Fruit fly (Drosophila melanogaster) whole organism, embryonic: ENCODE measurements around the gene RpS29.

ENCODE experiments used
- ATbp ChIP-seq: fragments of 200-800 bp; sonication (Bioruptor generic); optimal IDR thresholded peaks from 2 replicates; lab custom pipeline; 2017; ENCODE audit warnings: missing biosample characterization, mild to moderate bottlenecking, missing genetic modification characterization, missing genetic modification reagents
- Bgb ChIP-seq: fragments of 200-800 bp; sonication (Bioruptor generic); IDR thresholded peaks from 2 replicates; pipeline ENCODE4 v1.3.6; 2022; ENCODE audit warnings: missing biosample characterization, missing genetic modification characterization; ENCODE audit not compliant: partially characterized antibody
- CG10431 ChIP-seq: fragments of 200-800 bp; sonication (Bioruptor generic); optimal IDR thresholded peaks from 3 replicates; lab custom pipeline; 2018; ENCODE audit warnings: missing biosample characterization, mild to moderate bottlenecking, missing genetic modification characterization
- CG11560 ChIP-seq: fragments of 200-800 bp; sonication (Bioruptor generic); IDR thresholded peaks from 3 replicates; pipeline ENCODE4 v1.3.6; 2022; ENCODE audit warnings: missing biosample characterization, missing genetic modification characterization
- CG12155 ChIP-seq: fragments of 200-800 bp; sonication (Bioruptor generic); optimal IDR thresholded peaks from 3 replicates; lab custom pipeline; 2016; ENCODE audit warnings: missing biosample characterization, missing genetic modification characterization
- CG12236 ChIP-seq: fragments of 200-800 bp; sonication (Bioruptor generic); optimal IDR thresholded peaks from 2 replicates; lab custom pipeline; 2016; ENCODE audit warnings: missing biosample characterization, missing genetic modification characterization
- CG13287 ChIP-seq: fragments of 200-800 bp; sonication (Bioruptor generic); IDR thresholded peaks from 2 replicates; pipeline ENCODE4 v1.3.6; 2022; ENCODE audit warnings: missing biosample characterization, missing genetic modification characterization; ENCODE audit not compliant: partially characterized antibody
- CG13296 ChIP-seq: fragments of 200-800 bp; sonication (Bioruptor generic); optimal IDR thresholded peaks from 3 replicates; lab custom pipeline; 2018; ENCODE audit warnings: missing biosample characterization, mild to moderate bottlenecking, missing genetic modification characterization
- CG13424 ChIP-seq: fragments of 200-800 bp; sonication (Bioruptor generic); optimal IDR thresholded peaks from 2 replicates; lab custom pipeline; 2019; ENCODE audit warnings: missing biosample characterization, mild to moderate bottlenecking, missing genetic modification characterization, moderate library complexity
- CG14014 ChIP-seq: fragments of 200-800 bp; sonication (Bioruptor generic); IDR thresholded peaks from 2 replicates; pipeline ENCODE4 v1.3.6; 2022; ENCODE audit warnings: missing biosample characterization, missing genetic modification characterization
- CG16815 ChIP-seq: fragments of 200-800 bp; sonication (Bioruptor generic); optimal IDR thresholded peaks from 3 replicates; lab custom pipeline; 2017; ENCODE audit warnings: missing biosample characterization, mild to moderate bottlenecking, missing genetic modification characterization
- CG17328 ChIP-seq: fragments of 200-800 bp; sonication (Bioruptor generic); IDR thresholded peaks from 2 replicates; pipeline ENCODE4 v1.3.6; 2022; ENCODE audit warnings: missing biosample characterization, missing genetic modification characterization
- CG2712 ChIP-seq: fragments of 200-800 bp; optimal IDR thresholded peaks from 3 replicates; lab custom pipeline; 2019; ENCODE audit warnings: missing biosample characterization, mild to moderate bottlenecking, missing genetic modification characterization, moderate library complexity
- CG4707 ChIP-seq: fragments of 200-800 bp; sonication (Bioruptor generic); optimal IDR thresholded peaks from 2 replicates; lab custom pipeline; 2018; ENCODE audit warnings: missing biosample characterization, mild to moderate bottlenecking, missing genetic modification characterization, moderate library complexity
- CG4854 ChIP-seq: fragments of 200-800 bp; sonication (Bioruptor generic); optimal IDR thresholded peaks from 2 replicates; lab custom pipeline; 2016; ENCODE audit warnings: missing biosample characterization, missing genetic modification characterization, inconsistent platforms
- CG5245 ChIP-seq: fragments of 200-800 bp; sonication (Bioruptor generic); optimal IDR thresholded peaks from 3 replicates; lab custom pipeline; 2016; ENCODE audit warnings: missing biosample characterization, missing genetic modification characterization
- CG5953 ChIP-seq: fragments of 200-800 bp; sonication (Bioruptor generic); IDR thresholded peaks from 2 replicates; pipeline ENCODE4 v1.3.6; 2022; ENCODE audit warnings: missing biosample characterization, missing genetic modification characterization
- CG7556 ChIP-seq: fragments of 200-800 bp; sonication (Bioruptor generic); optimal IDR thresholded peaks from 2 replicates; lab custom pipeline; 2017; ENCODE audit warnings: missing biosample characterization, mild to moderate bottlenecking, missing genetic modification characterization
- CG8478 ChIP-seq: fragments of >200 bp; optimal IDR thresholded peaks from 2 replicates; lab custom pipeline; 2018
- CHES-1-like ChIP-seq: fragments of 200-800 bp; sonication (Bioruptor generic); optimal IDR thresholded peaks from 2 replicates; lab custom pipeline; 2016; ENCODE audit warnings: missing biosample characterization, missing genetic modification characterization
- D ChIP-seq, 2 experiments: fragments of 200-800 bp in 1 of 2; fragments of >200 bp in 1 of 2; sonication (Bioruptor generic) in 1 of 2; optimal IDR thresholded peaks; 2 replicates in 1 of 2; 3 replicates in 1 of 2; lab custom pipeline; 2017; ENCODE audit warnings: mild to moderate bottlenecking in 1 of 2, missing biosample characterization in 1 of 2, missing genetic modification characterization in 1 of 2, missing genetic modification reagents in 1 of 2
- Dll ChIP-seq: fragments of 200-800 bp; sonication (Bioruptor generic); IDR thresholded peaks from 4 replicates; pipeline ENCODE4 v1.3.6; 2022; ENCODE audit warnings: missing biosample characterization, missing genetic modification characterization; ENCODE audit not compliant: partially characterized antibody
- Gsc ChIP-seq: fragments of 200-800 bp; sonication (Bioruptor generic); IDR thresholded peaks from 2 replicates; pipeline ENCODE4 v1.3.6; 2022; ENCODE audit warnings: missing biosample characterization, missing genetic modification characterization
- HLHmδ ChIP-seq: fragments of 200-800 bp; sonication (Bioruptor generic); optimal IDR thresholded peaks from 2 replicates; lab custom pipeline; 2018; ENCODE audit warnings: missing biosample characterization, mild to moderate bottlenecking, missing genetic modification characterization, moderate library complexity
- Lhr ChIP-seq: fragments of 200-800 bp; sonication (Bioruptor generic); optimal IDR thresholded peaks from 3 replicates; lab custom pipeline; 2017; ENCODE audit warnings: mild to moderate bottlenecking, missing biosample characterization, missing genetic modification reagents, missing genetic modification characterization
- MESR4 ChIP-seq: fragments of 200-800 bp; sonication (Bioruptor generic); optimal IDR thresholded peaks from 2 replicates; lab custom pipeline; 2018; ENCODE audit warnings: missing biosample characterization, mild to moderate bottlenecking, missing genetic modification characterization, moderate library complexity
- Nf-YA ChIP-seq: fragments of 200-800 bp; sonication (Bioruptor generic); IDR thresholded peaks from 2 replicates; pipeline ENCODE4 v1.3.6; 2022; ENCODE audit warnings: missing biosample characterization, missing genetic modification characterization
- Nf-YB ChIP-seq: fragments of 200-800 bp; sonication (Bioruptor generic); optimal IDR thresholded peaks from 3 replicates; lab custom pipeline; 2019; ENCODE audit warnings: missing biosample characterization, mild to moderate bottlenecking, missing genetic modification characterization, moderate library complexity
- Optix ChIP-seq: fragments of 200-800 bp; sonication (Bioruptor generic); IDR thresholded peaks from 3 replicates; pipeline ENCODE4 v1.3.6; 2022; ENCODE audit warnings: missing biosample characterization, missing genetic modification characterization
- PHDP ChIP-seq: fragments of 200-800 bp; sonication (Bioruptor generic); optimal IDR thresholded peaks from 3 replicates; lab custom pipeline; 2018; ENCODE audit warnings: missing biosample characterization, mild to moderate bottlenecking, missing genetic modification characterization, moderate library complexity
- Rx ChIP-seq: fragments of 200-800 bp; sonication (Bioruptor generic); IDR thresholded peaks from 2 replicates; pipeline ENCODE4 v1.3.6; 2022; ENCODE audit warnings: missing biosample characterization, missing genetic modification characterization
- Vsx1 ChIP-seq: fragments of 200-800 bp; sonication (Bioruptor generic); optimal IDR thresholded peaks from 2 replicates; lab custom pipeline; 2017; ENCODE audit warnings: missing biosample characterization, mild to moderate bottlenecking, missing genetic modification characterization, missing genetic modification reagents
- caup ChIP-seq: fragments of 200-800 bp; sonication (Bioruptor generic); optimal IDR thresholded peaks from 3 replicates; lab custom pipeline; 2017; ENCODE audit warnings: missing biosample characterization, mild to moderate bottlenecking, missing genetic modification characterization, moderate library complexity; ENCODE audit not compliant: severe bottlenecking
- dmrt99B ChIP-seq: fragments of 200-800 bp; sonication (Bioruptor generic); optimal IDR thresholded peaks from 2 replicates; lab custom pipeline; 2018; ENCODE audit warnings: missing biosample characterization, mild to moderate bottlenecking, missing genetic modification characterization, moderate library complexity
- gfzf ChIP-seq: fragments of 200-800 bp; sonication (Bioruptor generic); optimal IDR thresholded peaks from 2 replicates; lab custom pipeline; 2016; ENCODE audit warnings: missing biosample characterization, mild to moderate bottlenecking, missing genetic modification characterization, moderate library complexity
- grau ChIP-seq: fragments of 200-800 bp; optimal IDR thresholded peaks from 3 replicates; lab custom pipeline; 2019; ENCODE audit warnings: missing biosample characterization, mild to moderate bottlenecking, missing genetic modification characterization, moderate library complexity
- h ChIP-seq: fragments of >200 bp; optimal IDR thresholded peaks from 2 replicates; lab custom pipeline; 2017
- jigr1 ChIP-seq: fragments of 200-800 bp; sonication (Bioruptor generic); IDR thresholded peaks from 3 replicates; pipeline ENCODE4 v1.3.6; 2022; ENCODE audit warnings: missing biosample characterization, missing genetic modification characterization
- lov ChIP-seq, 2 experiments: fragments of 200-800 bp in 1 of 2; fragments of >200 bp in 1 of 2; sonication (Bioruptor generic) in 1 of 2; IDR thresholded peaks in 1 of 2; optimal IDR thresholded peaks in 1 of 2; 2 replicates in 1 of 2; 3 replicates in 1 of 2; pipeline versions ENCODE4 v1.3.6 to Lab custom; 2017 to 2022; ENCODE audit warnings: missing biosample characterization in 1 of 2, missing genetic modification characterization in 1 of 2
- nom ChIP-seq: fragments of 200-800 bp; sonication (Bioruptor generic); optimal IDR thresholded peaks from 2 replicates; lab custom pipeline; 2017; ENCODE audit warnings: missing biosample characterization, missing genetic modification characterization, mild to moderate bottlenecking, moderate library complexity, missing genetic modification reagents
- oc ChIP-seq: fragments of 200-800 bp; sonication (Bioruptor generic); optimal IDR thresholded peaks from 2 replicates; lab custom pipeline; 2018; ENCODE audit warnings: missing biosample characterization, mild to moderate bottlenecking, missing genetic modification characterization, moderate library complexity
- pfk ChIP-seq: fragments of 200-800 bp; sonication (Bioruptor generic); optimal IDR thresholded peaks from 2 replicates; lab custom pipeline; 2018; ENCODE audit warnings: missing biosample characterization, mild to moderate bottlenecking, missing genetic modification characterization, moderate library complexity
- prd ChIP-seq, 3 experiments: fragments of >200 bp in 2 of 3; fragments of 200-800 bp in 1 of 3; sonication (Bioruptor generic) in 1 of 3; optimal IDR thresholded peaks in 2 of 3; IDR thresholded peaks in 1 of 3; 2 replicates in 2 of 3; 3 replicates in 1 of 3; pipeline versions ENCODE4 v1.3.6 to Lab custom; 2017 to 2022; ENCODE audit warnings: missing biosample characterization in 1 of 3, missing genetic modification characterization in 1 of 3
- schlank ChIP-seq: fragments of 200-800 bp; sonication (Bioruptor generic); optimal IDR thresholded peaks from 2 replicates; lab custom pipeline; 2018; ENCODE audit warnings: missing biosample characterization, mild to moderate bottlenecking, missing genetic modification characterization
- scrt ChIP-seq: fragments of 200-800 bp; sonication (Bioruptor generic); optimal IDR thresholded peaks from 2 replicates; lab custom pipeline; 2018; ENCODE audit warnings: missing biosample characterization, mild to moderate bottlenecking, missing genetic modification characterization, moderate library complexity
- sens ChIP-seq: fragments of 200-800 bp; sonication (Bioruptor generic); peaks from one replicate; lab custom pipeline; 2016; ENCODE audit warnings: missing biosample characterization, missing genetic modification characterization
- sna ChIP-seq: fragments of 200-800 bp; sonication (Bioruptor generic); IDR thresholded peaks from 2 replicates; pipeline ENCODE4 v1.3.6; 2022; ENCODE audit warnings: missing biosample characterization, missing genetic modification characterization; ENCODE audit not compliant: partially characterized antibody
- trem ChIP-seq: fragments of 200-800 bp; optimal IDR thresholded peaks from 3 replicates; lab custom pipeline; 2019; ENCODE audit warnings: missing biosample characterization, mild to moderate bottlenecking, missing genetic modification characterization, moderate library complexity

RpS29 gene

dm6 chr3R:9783240-9783917 is 5.5 kb downstream of the RpS29 start (continued):
- TF ChIP-seq trem (tag; lab: Kevin White, UChicago) (no peak), Rx (GFP tag; lab: Robert Waterston, UW) (no peak), grau (tag; lab: Kevin White, UChicago) (peak; percentile 15), Dll (GFP tag; lab: Robert Waterston, UW) (no peak), CG8478 (no peak), PHDP (tag; lab: Kevin White, UChicago) (peak; percentile 26), CG16815 (no peak), dmrt99B (peak; percentile 34), sens (GFP tag; lab: Kevin White, UChicago) (peak; percentile 25), CG13287 (no peak), ATbp (GFP tag; lab: Kevin White, UChicago) (peak; percentile 29), oc (tag; lab: Kevin White, UChicago) (no peak), gfzf (GFP tag; lab: Kevin White, UChicago) (no peak), h (lab: Kevin White, UChicago) (no peak), CG11560 (tag; lab: Robert Waterston, UW) (no peak), Nf-YA (no peak), jigr1 (GFP tag; lab: Robert Waterston, UW) (no peak), CG4707 (GFP tag; lab: Kevin White, UChicago) (no peak), CG12236 (GFP tag; lab: Kevin White, UChicago) (no peak), MESR4 (GFP tag; lab: Kevin White, UChicago) (no peak), CG13424 (no peak), CG5953 (GFP tag; lab: Robert Waterston, UW) (no peak), CG4854 (GFP tag; lab: Kevin White, UChicago) (no peak), schlank (no peak), pfk (GFP tag; lab: Kevin White, UChicago) (no peak), prd (optimal IDR thresholded peaks at IDR 0.05; lab: Kevin White, UChicago) (no peak), prd (GFP tag; IDR thresholded peaks at IDR 0.05; lab: Robert Waterston, UW) (0 out of 3 replicates have a peak, but pooled peaks have one; percentile 17), CG17328 (no peak), Nf-YB (GFP tag; lab: Kevin White, UChicago) (no peak), Vsx1 (no peak), nom (GFP tag; lab: Kevin White, UChicago) (no peak), Lhr (GFP tag; lab: Kevin White, UChicago) (no peak), CG5245 (GFP tag; lab: Kevin White, UChicago) (no peak), CG7556 (peak; percentile 45), Gsc (GFP tag; lab: Robert Waterston, UW) (no peak), caup (GFP tag; lab: Kevin White, UChicago) (no peak), Bgb (GFP tag; lab: Robert Waterston, UW) (peak; percentile 21; the same call in 1 of the 2 replicates), CG10431 (GFP tag; lab: Kevin White, UChicago) (no peak), D (optimal IDR thresholded peaks at IDR 0.05; lab: Kevin White, UChicago) (no peak), D (GFP tag; optimal IDR thresholded peaks at IDR 0.05; lab: Kevin White, UChicago) (no peak), sna (GFP tag; lab: Robert Waterston, UW) (no peak), CHES-1-like (GFP tag; lab: Kevin White, UChicago) (no peak), Optix (GFP tag; lab: Robert Waterston, UW) (no peak), CG2712 (peak; percentile 35), CG12155 (GFP tag; lab: Kevin White, UChicago) (no peak), CG14014 (GFP tag; lab: Robert Waterston, UW) (no peak), CG13296 (no peak), lov (optimal IDR thresholded peaks at IDR 0.05; lab: Kevin White, UChicago) (no peak), lov (GFP tag; IDR thresholded peaks at IDR 0.05; lab: Robert Waterston, UW) (no peak), scrt (GFP tag; lab: Kevin White, UChicago) (no peak), HLHmδ (GFP tag; lab: Kevin White, UChicago) (no peak)
